Fruit fly (Drosophila melanogaster): Measurements from ENCODE around the gene Fum4.

The Fum4 gene

DNA sequence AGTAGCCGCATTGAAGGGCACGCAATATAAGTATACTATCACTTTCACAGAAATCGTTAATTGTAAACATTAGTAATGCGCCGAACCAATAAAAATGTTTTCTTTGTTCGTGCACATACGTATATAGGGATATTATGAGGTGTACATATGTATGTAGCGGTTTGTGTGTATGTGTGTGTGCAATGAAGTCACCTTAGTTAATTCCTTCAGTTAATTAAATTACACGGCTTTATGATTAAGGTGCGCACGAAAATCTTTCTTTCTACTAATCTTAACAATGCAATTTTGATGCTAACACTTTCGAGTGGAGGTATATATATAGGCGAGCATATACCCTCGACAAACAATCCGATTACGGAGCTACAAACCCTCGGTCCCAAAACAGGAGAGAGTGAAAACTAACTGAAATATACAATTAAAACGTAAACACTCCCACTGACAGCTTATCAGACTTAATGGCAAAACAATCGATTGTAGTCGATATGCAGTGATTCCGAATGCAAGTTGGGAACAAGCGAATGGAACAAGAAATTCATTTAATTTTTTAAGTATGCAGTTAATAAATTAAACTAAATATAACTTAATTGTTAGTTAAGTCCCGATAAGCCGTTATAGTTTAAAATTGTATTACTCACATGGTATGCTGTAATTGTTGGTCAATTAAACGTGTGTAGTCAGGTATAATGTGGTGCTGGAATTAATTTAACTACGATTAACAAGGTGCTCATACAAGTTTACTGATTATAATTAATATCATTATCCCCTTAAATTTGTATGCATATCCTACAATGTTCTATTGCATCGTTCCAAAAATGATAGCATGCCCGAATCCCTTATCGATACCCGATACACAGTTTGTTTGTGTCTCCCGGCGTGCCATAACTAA is 29.4 kb upstream of the Fum4 start, which contains the start of the genes Npc1a and Prosalpha6 (continued):
- peak; percentile 72 for TF ChIP-seq nmo (GFP tag; optimal IDR thresholded peaks at IDR 0.05)
- TF ChIP-seq CG9797 (GFP tag; optimal IDR thresholded peaks at IDR 0.05) = peak; percentile 42
- TF ChIP-seq CHES-1-like (GFP tag; optimal IDR thresholded peaks at IDR 0.05) = no peak
- TF ChIP-seq Ada2b (GFP tag; IDR thresholded peaks at IDR 0.05) = no peak
- TF ChIP-seq zf30C (GFP tag; optimal IDR thresholded peaks at IDR 0.05) = no peak
- TF ChIP-seq Opbp (GFP tag; IDR thresholded peaks at IDR 0.05; ENCODE audit: partially characterized antibody) = peak; percentile 77; the same call in 2 of the 3 replicates
- TF ChIP-seq CG9215 (GFP tag; IDR thresholded peaks at IDR 0.05) = no peak
- peak; percentile 25 for TF ChIP-seq CG17802 (tag; optimal IDR thresholded peaks at IDR 0.05)
- no peak for TF ChIP-seq oc (tag; optimal IDR thresholded peaks at IDR 0.05)
- peak; percentile 78 for TF ChIP-seq CG2116 (GFP tag; optimal IDR thresholded peaks at IDR 0.05)
- TF ChIP-seq Xbp1 (GFP tag; optimal IDR thresholded peaks at IDR 0.05) = peak; percentile 15
- TF ChIP-seq slou (GFP tag; optimal IDR thresholded peaks at IDR 0.05) = no peak
- TF ChIP-seq Rfx (GFP tag; IDR thresholded peaks at IDR 0.05) = no peak
- peak; percentile 50; the same call in 1 of the 3 replicates for TF ChIP-seq CG14860 (GFP tag; IDR thresholded peaks at IDR 0.05; ENCODE audit: partially characterized antibody)
- no peak for TF ChIP-seq Dip3 (GFP tag; optimal IDR thresholded peaks at IDR 0.05)
- TF ChIP-seq HLH3B (GFP tag; IDR thresholded peaks at IDR 0.05) = no peak
- no peak for TF ChIP-seq nom (GFP tag; optimal IDR thresholded peaks at IDR 0.05)
- TF ChIP-seq CG7745 (tag; optimal IDR thresholded peaks at IDR 0.05) = no peak
- TF ChIP-seq chinmo (GFP tag; IDR thresholded peaks at IDR 0.05; ENCODE audit: partially characterized antibody) = no peak
- no peak for TF ChIP-seq Sox100B (GFP tag; optimal IDR thresholded peaks at IDR 0.05)
- TF ChIP-seq ab (GFP tag; optimal IDR thresholded peaks at IDR 0.05) = peak; percentile 20
- no peak for TF ChIP-seq CG8089 (GFP tag; optimal IDR thresholded peaks at IDR 0.05)
- no peak for TF ChIP-seq Nf-YA (GFP tag; IDR thresholded peaks at IDR 0.05)
- peak; percentile 7 for TF ChIP-seq sug (tag; optimal IDR thresholded peaks at IDR 0.05)
- no peak for TF ChIP-seq Optix (GFP tag; IDR thresholded peaks at IDR 0.05)
- TF ChIP-seq CG30020 (tag; optimal IDR thresholded peaks at IDR 0.05) = peak; percentile 99
- no peak for TF ChIP-seq CG17359 (tag; optimal IDR thresholded peaks at IDR 0.05)
- peak in 1 of 2 experiments; percentile 10 for TF ChIP-seq crp (GFP tag; optimal IDR thresholded peaks at IDR 0.05)
- no peak for TF ChIP-seq Blimp-1 (GFP tag; optimal IDR thresholded peaks at IDR 0.05)
- no peak for TF ChIP-seq Bdp1 (GFP tag; optimal IDR thresholded peaks at IDR 0.05)
- TF ChIP-seq ttk (GFP tag; IDR thresholded peaks at IDR 0.05) = no peak
- TF ChIP-seq bowl (GFP tag; IDR thresholded peaks at IDR 0.05) = no peak
- no peak for TF ChIP-seq onecut (GFP tag; IDR thresholded peaks at IDR 0.05)
- no peak for TF ChIP-seq CG15073 (GFP tag; optimal IDR thresholded peaks at IDR 0.05)
- TF ChIP-seq row (GFP tag; IDR thresholded peaks at IDR 0.05) = peak; percentile 71
- TF ChIP-seq CG6813 (GFP tag; optimal IDR thresholded peaks at IDR 0.05) = no peak
- TF ChIP-seq CG11723 (GFP tag; optimal IDR thresholded peaks at IDR 0.05) = peak; percentile 94
- TF ChIP-seq peb (GFP tag; IDR thresholded peaks at IDR 0.05) = no peak
- TF ChIP-seq sc (optimal IDR thresholded peaks at IDR 0.05) = no peak
- TF ChIP-seq sc (GFP tag; optimal IDR thresholded peaks at IDR 0.05) = no peak
- peak; percentile 66; the same call in 1 of the 2 replicates for TF ChIP-seq inv (GFP tag; IDR thresholded peaks at IDR 0.05; ENCODE audit: partially characterized antibody)
- no peak for TF ChIP-seq CG7987 (GFP tag; optimal IDR thresholded peaks at IDR 0.05)
- no peak for TF ChIP-seq CTCF (GFP tag; optimal IDR thresholded peaks at IDR 0.05)
- peak; percentile 25 for TF ChIP-seq zfh2 (GFP tag; optimal IDR thresholded peaks at IDR 0.05)
- TF ChIP-seq HmgZ (tag; optimal IDR thresholded peaks at IDR 0.05) = peak; percentile 22
- TF ChIP-seq CG12769 (tag; optimal IDR thresholded peaks at IDR 0.05) = no peak
- TF ChIP-seq CG10979 (tag; optimal IDR thresholded peaks at IDR 0.05) = no peak
- TF ChIP-seq E2f2 (GFP tag; IDR thresholded peaks at IDR 0.05) = no peak; the same call in 1 of the 2 replicates
- TF ChIP-seq CG31224 (GFP tag; IDR thresholded peaks at IDR 0.05) = no peak

All from whole organism, embryonic.